Worm (Caenorhabditis elegans) whole organism, midembryonic: ENCODE data around the gene K07B1.7.

Source experiments
- flt-1 ChIP-seq: fragments of 200-800 bp; sonication (Bioruptor generic); IDR thresholded peaks from 2 replicates; pipeline ENCODE4 v1.3.6; 2022; ENCODE audit warnings: missing genetic modification characterization, missing compliant biosample characterization
- klf-2 ChIP-seq: fragments of 200-800 bp; sonication (Bioruptor generic); conservative IDR thresholded peaks from 2 replicates; pipeline ENCODE4 v1.3.6; 2022; ENCODE audit warnings: missing genetic modification reagents, missing genetic modification characterization, missing compliant biosample characterization
- ztf-23 ChIP-seq: fragments of 200-800 bp; sonication (Bioruptor generic); IDR thresholded peaks from 2 replicates; pipeline ENCODE4 v1.3.6; 2022; ENCODE audit warnings: missing genetic modification reagents, missing genetic modification characterization, missing compliant biosample characterization

ce11 chrV:9326903-9327302 is 19.9 kb downstream of the K07B1.7 start:
- TF ChIP-seq ztf-23 (GFP tag; lab: Robert Waterston, UW) (no peak), klf-2 (no peak), flt-1 (GFP tag; lab: Robert Waterston, UW) (no peak)
